Worm (Caenorhabditis elegans): ENCODE results near the gene Y62H9A.10.
A peak's percentile ranks its signal among the peaks of the same experiment; 100 is the strongest.

Gene Y62H9A.10

DNA sequence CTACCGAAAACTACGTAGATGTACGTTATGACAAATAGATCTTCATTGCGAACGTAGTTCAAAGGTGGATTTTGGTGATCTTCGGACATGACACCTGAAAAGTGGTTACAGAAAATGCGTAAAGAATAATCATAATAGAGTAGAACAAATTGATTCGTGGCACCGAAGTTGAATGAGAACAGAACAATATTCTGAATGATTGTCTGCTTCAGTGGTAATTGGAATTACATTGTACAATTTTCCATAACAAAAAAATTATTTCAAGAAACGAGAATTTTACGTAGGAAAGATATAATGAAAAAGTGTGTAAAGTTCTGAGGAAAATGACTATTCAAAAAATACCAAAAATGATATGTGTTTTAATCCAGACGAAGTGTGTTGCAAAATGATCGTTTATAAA, at the start of gene Y62H9A.10:
TSS of gene Y62H9A.10 (minus strand) at position 101 of the 400 bp plus-strand sequence.
- no peak for TF ChIP-seq aly-2 (tag; optimal IDR thresholded peaks at IDR 0.05)

DNA sequence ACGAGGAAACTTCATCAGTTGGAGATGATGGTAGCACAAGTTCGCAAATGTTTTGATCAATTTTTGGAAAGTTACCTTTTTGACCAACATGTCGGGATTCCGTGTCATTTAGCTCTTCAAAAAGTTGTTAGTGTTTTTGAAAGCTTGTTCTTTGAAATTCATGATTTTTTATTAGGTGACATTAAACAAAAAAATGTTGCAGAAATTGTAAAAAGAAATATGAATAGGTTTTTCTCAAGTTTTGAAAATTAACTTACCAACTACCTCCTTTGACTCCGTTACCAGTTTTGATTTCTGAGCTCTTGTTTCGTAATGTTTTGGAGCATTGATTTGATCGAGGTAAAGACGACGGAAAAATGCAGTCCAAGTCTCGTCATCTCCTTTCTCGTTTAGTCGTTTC, 49.6 kb upstream of the Y62H9A.10 start:
- TF ChIP-seq fkh-4 (tag; optimal IDR thresholded peaks at IDR 0.05; ENCODE audit: borderline replicate concordance) (no peak), nhr-12 (tag; optimal IDR thresholded peaks at IDR 0.05) (no peak)

DNA sequence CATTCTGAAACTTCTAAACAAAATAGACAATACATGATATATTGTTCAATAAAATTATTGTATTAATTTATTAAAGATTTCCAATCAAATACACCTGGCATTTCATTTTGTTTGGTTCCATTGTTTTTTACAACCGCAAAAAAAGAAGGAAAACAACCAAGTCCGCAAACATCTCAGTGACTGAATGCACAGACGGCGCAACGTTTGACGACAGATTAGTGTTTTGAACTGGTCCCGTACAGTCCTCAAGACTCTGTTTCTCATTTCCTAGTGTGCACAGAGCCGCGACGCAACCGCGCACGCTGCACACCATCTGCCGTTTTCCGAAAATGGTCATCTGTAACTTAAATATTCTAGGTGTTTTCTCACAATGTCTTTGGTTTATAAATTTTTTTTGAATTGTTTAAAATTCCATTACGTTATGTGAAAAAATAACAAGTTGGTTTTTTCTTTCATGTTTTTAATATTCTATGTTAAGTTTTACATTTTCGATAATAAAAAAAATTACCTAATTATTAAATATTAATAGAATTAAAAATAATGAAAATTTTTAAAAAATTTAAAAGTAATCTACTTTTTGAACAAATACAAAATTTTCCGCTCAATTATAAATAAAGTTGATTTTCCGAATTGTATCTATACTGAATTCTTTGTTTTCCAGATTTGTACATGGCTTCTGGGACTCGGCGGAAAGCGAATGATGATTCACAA, 45.8 kb upstream of the Y62H9A.10 start, which contains the start of gene lsd-1:
TSS of gene lsd-1 (plus strand) at position 661 of the 711 bp plus-strand sequence.
- TF ChIP-seq ceh-63 (GFP tag; optimal IDR thresholded peaks at IDR 0.05) (no peak), mab-9 (GFP tag; IDR thresholded peaks at IDR 0.05) (no peak), elt-3 (tag; optimal IDR thresholded peaks at IDR 0.05) (no peak), ets-5 (GFP tag; IDR thresholded peaks at IDR 0.05) (no peak), nhr-85 (tag) (peak; percentile 68), nhr-84 (tag; optimal IDR thresholded peaks at IDR 0.05) (no peak), elt-2 (tag; optimal IDR thresholded peaks at IDR 0.05) (no peak), nhr-77 (tag; optimal IDR thresholded peaks at IDR 0.05) (no peak), nhr-71 (tag; optimal IDR thresholded peaks at IDR 0.05) (no peak), irx-1 (tag; optimal IDR thresholded peaks at IDR 0.05) (no peak), unc-30 (tag; optimal IDR thresholded peaks at IDR 0.05) (no peak), nhr-11 (tag; optimal IDR thresholded peaks at IDR 0.05) (no peak), nhr-12 (tag; optimal IDR thresholded peaks at IDR 0.05) (no peak), lin-35 (GFP tag; optimal IDR thresholded peaks at IDR 0.05) (peak; percentile 29 to 56), hlh-4 (tag; optimal IDR thresholded peaks at IDR 0.05) (no peak), mdl-1 (tag; optimal IDR thresholded peaks at IDR 0.05) (no peak), dsc-1 (tag; optimal IDR thresholded peaks at IDR 0.05) (peak; percentile 16), ztf-4 (tag; optimal IDR thresholded peaks at IDR 0.05) (no peak), ceh-88 (GFP tag; IDR thresholded peaks at IDR 0.05) (no peak), fos-1 (tag; optimal IDR thresholded peaks at IDR 0.05) (no peak), hlh-17 (GFP tag; optimal IDR thresholded peaks at IDR 0.05; ENCODE audit: borderline replicate concordance) (no peak), pqm-1 (tag; optimal IDR thresholded peaks at IDR 0.05) (no peak), lin-14 (GFP tag; optimal IDR thresholded peaks at IDR 0.05) (no peak), ces-1 (GFP tag; optimal IDR thresholded peaks at IDR 0.05) (no peak), snu-23 (GFP tag; optimal IDR thresholded peaks at IDR 0.05) (no peak), nhr-237 (tag; optimal IDR thresholded peaks at IDR 0.05) (no peak), sptf-1 (tag; optimal IDR thresholded peaks at IDR 0.05) (no peak), vab-15 (tag; optimal IDR thresholded peaks at IDR 0.05) (no peak), zag-1 (tag; optimal IDR thresholded peaks at IDR 0.05) (no peak), pag-3 (tag; optimal IDR thresholded peaks at IDR 0.05; ENCODE audit: borderline replicate concordance, insufficient read depth) (no peak), unc-98 (GFP tag; IDR thresholded peaks at IDR 0.05) (no peak), nhr-90 (tag; optimal IDR thresholded peaks at IDR 0.05; ENCODE audit: poor library complexity) (peak; percentile 8), efl-3 (GFP tag; optimal IDR thresholded peaks at IDR 0.05) (no peak), fkh-10 (GFP tag; optimal IDR thresholded peaks at IDR 0.05) (no peak), tbx-2 (tag; optimal IDR thresholded peaks at IDR 0.05) (peak; percentile 21), lin-15B (tag; optimal IDR thresholded peaks at IDR 0.05) (no peak), rnt-1 (tag; optimal IDR thresholded peaks at IDR 0.05) (peak; percentile 60), grh-1 (GFP tag; IDR thresholded peaks at IDR 0.05) (no peak), lin-39 (tag; optimal IDR thresholded peaks at IDR 0.05) (no peak), mef-2 (tag; optimal IDR thresholded peaks at IDR 0.05) (no peak), alr-1 (tag; optimal IDR thresholded peaks at IDR 0.05; ENCODE audit: borderline replicate concordance) (no peak), mep-1 (tag; optimal IDR thresholded peaks at IDR 0.05) (no peak), fkh-8 (tag; optimal IDR thresholded peaks at IDR 0.05) (no peak), F16B12.6 (tag; optimal IDR thresholded peaks at IDR 0.05) (peak; percentile 92), jun-1 (tag; optimal IDR thresholded peaks at IDR 0.05) (no peak), C04F5.9 (tag; optimal IDR thresholded peaks at IDR 0.05) (no peak)

All from whole organism, L1 larva.